Fruit fly (Drosophila melanogaster): ENCODE data around the gene Madm.
A peak's percentile ranks its signal among the peaks of the same experiment; 100 is the strongest.

The Madm gene

dm6 chr3R:5758624-5759209, 16.4 kb downstream of the Madm start, which contains the start of gene Sec8 (continued):
- TF ChIP-seq CG10366 (GFP tag; IDR thresholded peaks at IDR 0.05) (peak; percentile 25; the same call in 1 of the 2 replicates), fu2 (GFP tag; optimal IDR thresholded peaks at IDR 0.05) (peak; percentile 38), shn (GFP tag; optimal IDR thresholded peaks at IDR 0.05) (peak; percentile 27), sna (GFP tag; IDR thresholded peaks at IDR 0.05; ENCODE audit: partially characterized antibody) (peak; percentile 80), YL-1 (GFP tag; optimal IDR thresholded peaks at IDR 0.05) (peak; percentile 68), CG17829 (tag; optimal IDR thresholded peaks at IDR 0.05) (peak; percentile 22), CG12236 (GFP tag; optimal IDR thresholded peaks at IDR 0.05) (no peak), Atf3 (GFP tag; optimal IDR thresholded peaks at IDR 0.05) (peak; percentile 26), CG34224 (GFP tag; IDR thresholded peaks at IDR 0.05; ENCODE audit: partially characterized antibody) (peak; percentile 74), CG13624 (GFP tag; optimal IDR thresholded peaks at IDR 0.05) (peak; percentile 64), Hsf (GFP tag; optimal IDR thresholded peaks at IDR 0.05) (peak; percentile 53), sens-2 (GFP tag; IDR thresholded peaks at IDR 0.05) (no peak), CG11085 (GFP tag; IDR thresholded peaks at IDR 0.05) (no peak), CG34376 (GFP tag; optimal IDR thresholded peaks at IDR 0.05) (peak; percentile 12), CG18764 (GFP tag; optimal IDR thresholded peaks at IDR 0.05) (peak; percentile 17), vnd (GFP tag; IDR thresholded peaks at IDR 0.05; ENCODE audit: partially characterized antibody) (peak; percentile 73), phol (tag; optimal IDR thresholded peaks at IDR 0.05) (peak; percentile 53), Max (GFP tag; optimal IDR thresholded peaks at IDR 0.05) (peak; percentile 2), salm (tag; optimal IDR thresholded peaks at IDR 0.05) (no peak), CG1024 (GFP tag; IDR thresholded peaks at IDR 0.05) (no peak), Nf-YC (tag; optimal IDR thresholded peaks at IDR 0.05) (peak; percentile 19), row (GFP tag; IDR thresholded peaks at IDR 0.05) (peak; percentile 77), HmgZ (tag; optimal IDR thresholded peaks at IDR 0.05) (peak; percentile 59), vvl (GFP tag; IDR thresholded peaks at IDR 0.05) (peak; percentile 51), CG12659 (GFP tag; optimal IDR thresholded peaks at IDR 0.05) (peak; percentile 56), ems (GFP tag; optimal IDR thresholded peaks at IDR 0.05) (peak; percentile 33), CG9609 (GFP tag; optimal IDR thresholded peaks at IDR 0.05) (peak; percentile 24), pan (optimal IDR thresholded peaks at IDR 0.05) (no peak), pan (GFP tag; optimal IDR thresholded peaks at IDR 0.05 in 1 of 2, IDR thresholded peaks at IDR 0.05 in 1 of 2) (peak in 1 of 2 experiments; percentile 20), CG3163 (GFP tag; optimal IDR thresholded peaks at IDR 0.05) (peak; percentile 30), Sox100B (GFP tag; optimal IDR thresholded peaks at IDR 0.05) (no peak), Aef1 (GFP tag; IDR thresholded peaks at IDR 0.05) (0 out of 3 replicates have a peak, but pooled peaks have one; percentile 31), CG15479 (GFP tag; optimal IDR thresholded peaks at IDR 0.05) (no peak), Hmx (GFP tag; optimal IDR thresholded peaks at IDR 0.05) (no peak), kay (GFP tag; optimal IDR thresholded peaks at IDR 0.05) (peak; percentile 1), B-H2 (GFP tag; optimal IDR thresholded peaks at IDR 0.05) (peak; percentile 38), CG42726 (GFP tag; IDR thresholded peaks at IDR 0.05; ENCODE audit: partially characterized antibody) (peak; percentile 79), CG13287 (GFP tag; IDR thresholded peaks at IDR 0.05; ENCODE audit: partially characterized antibody) (peak; percentile 91), tgo (GFP tag; IDR thresholded peaks at IDR 0.05) (0 out of 3 replicates have a peak, but pooled peaks have one; percentile 31), Chrac-16 (GFP tag; optimal IDR thresholded peaks at IDR 0.05) (peak; percentile 43), CG7987 (GFP tag; optimal IDR thresholded peaks at IDR 0.05) (no peak), Sry-β (GFP tag; optimal IDR thresholded peaks at IDR 0.05) (no peak), bbx (GFP tag; IDR thresholded peaks at IDR 0.05; ENCODE audit: partially characterized antibody) (peak; percentile 88), gcm (GFP tag; optimal IDR thresholded peaks at IDR 0.05) (no peak), mld (GFP tag; IDR thresholded peaks at IDR 0.05; ENCODE audit: partially characterized antibody) (peak; percentile 77), Atf6 (GFP tag; IDR thresholded peaks at IDR 0.05) (no peak), CG17912 (GFP tag; optimal IDR thresholded peaks at IDR 0.05) (no peak), Med (GFP tag) (peak; percentile 93), CG30020 (tag; optimal IDR thresholded peaks at IDR 0.05) (peak; percentile 31), Hr78 (GFP tag; optimal IDR thresholded peaks at IDR 0.05) (no peak)

All from whole organism, embryonic.